Worm (Caenorhabditis elegans) whole organism, L4 larva: Measurements from ENCODE around the gene spp-21.

Source experiments
- R02D3.7 ChIP-seq: fragments of 150-350 bp; sonication (generic microtip); optimal IDR thresholded peaks from 3 replicates; lab custom pipeline; 2014; ENCODE audit warnings: missing biosample characterization, missing genetic modification characterization
- arid-1 ChIP-seq: fragments of 200-800 bp; sonication (Bioruptor generic); conservative IDR thresholded peaks from 2 replicates; pipeline ENCODE4 v1.3.6; 2022; ENCODE audit warnings: missing genetic modification reagents, missing genetic modification characterization, missing compliant biosample characterization
- dmd-8 ChIP-seq: fragments of 200-800 bp; sonication (Bioruptor generic); IDR thresholded peaks from 2 replicates; pipeline ENCODE4 v1.3.6; 2022; ENCODE audit warnings: missing genetic modification characterization, missing compliant biosample characterization
- lin-29 ChIP-seq: fragments of 200-800 bp; sonication (Bioruptor generic); IDR thresholded peaks from 2 replicates; pipeline ENCODE4 v1.3.6; 2022; ENCODE audit warnings: missing genetic modification reagents, missing genetic modification characterization, missing compliant biosample characterization
- lsy-2 ChIP-seq, 2 experiments: fragments of 150-350 bp in 1 of 2; sonication (generic microtip) in 1 of 2; optimal IDR thresholded peaks; 2 replicates each; lab custom pipeline; 2014 to 2017; ENCODE audit warnings: missing biosample characterization in 2 of 2, missing genetic modification characterization in 2 of 2
- mdl-1 ChIP-seq, 2 experiments: fragments of 150-350 bp in 1 of 2; sonication (generic microtip) in 1 of 2; optimal IDR thresholded peaks; 2 replicates each; lab custom pipeline; 2014 to 2017; ENCODE audit warnings: missing biosample characterization in 2 of 2, missing genetic modification characterization in 2 of 2
- nhr-111 ChIP-seq: fragments of 200-800 bp; sonication (Bioruptor generic); optimal IDR thresholded peaks from 2 replicates; lab custom pipeline; 2018; ENCODE audit warnings: mild to moderate bottlenecking, missing genetic modification characterization, missing compliant biosample characterization
- nhr-237 ChIP-seq: sonication (generic microtip); optimal IDR thresholded peaks from 2 replicates; lab custom pipeline; 2017; ENCODE audit warnings: missing biosample characterization, missing genetic modification characterization
- rbr-2 ChIP-seq: sonication (generic microtip); optimal IDR thresholded peaks from 2 replicates; lab custom pipeline; 2016; ENCODE audit warnings: missing genotype, missing genetic modification characterization, missing compliant biosample characterization
- zag-1 ChIP-seq: fragments of 150-350 bp; optimal IDR thresholded peaks from 2 replicates; lab custom pipeline; 2014; ENCODE audit warnings: missing biosample characterization, missing genetic modification characterization

DNA sequence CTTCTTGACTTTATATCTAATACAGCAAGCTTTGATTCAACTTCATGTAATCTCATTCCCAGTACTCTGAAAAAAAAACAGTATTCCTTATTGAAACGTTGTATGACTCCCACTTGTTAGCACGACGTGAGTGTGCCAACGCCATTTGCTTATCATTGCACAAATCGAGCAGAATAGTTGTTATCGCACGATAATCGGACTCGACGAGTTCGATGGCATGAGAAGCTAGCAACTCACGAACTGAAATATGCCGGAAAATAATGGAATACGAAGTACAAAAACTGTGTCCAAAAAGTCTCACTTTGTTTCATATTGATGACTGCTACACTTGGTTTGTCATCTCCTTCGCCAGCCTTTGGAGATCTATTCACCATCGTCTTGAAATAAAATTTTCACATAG, 19.6 kb downstream of the spp-21 start:
- TF ChIP-seq mdl-1 (tag; optimal IDR thresholded peaks at IDR 0.05; lab: Kevin White, UChicago) (peak in 1 of 2 experiments; percentile 24), R02D3.7 (tag; lab: Kevin White, UChicago) (no peak), arid-1 (GFP tag; lab: Robert Waterston, UW) (no peak), nhr-111 (GFP tag; lab: Kevin White, UChicago) (no peak), rbr-2 (tag; lab: Kevin White, UChicago) (no peak), nhr-237 (no peak), zag-1 (tag; lab: Kevin White, UChicago) (no peak), lsy-2 (tag; optimal IDR thresholded peaks at IDR 0.05; lab: Kevin White, UChicago) (no peak), lin-29 (GFP tag; lab: Robert Waterston, UW) (no peak), dmd-8 (GFP tag; lab: Robert Waterston, UW) (no peak)
